Worm (Caenorhabditis elegans) whole organism, L4/young adult: ENCODE data around the gene T27E4.5.

Experiments used
- W03F9.2 ChIP-seq: fragments of 150-350 bp; optimal IDR thresholded peaks from 2 replicates; lab custom pipeline; 2014; ENCODE audit warnings: missing biosample characterization, missing genetic modification characterization
- him-1 ChIP-seq: sonication (generic microtip); optimal IDR thresholded peaks from 2 replicates; lab custom pipeline; 2016; ENCODE audit warnings: missing genotype, missing genetic modification reagents, missing genetic modification characterization, missing compliant biosample characterization

ce11 chrV:9079965-9080432, 10.4 kb upstream of the T27E4.5 start:
- TF ChIP-seq him-1 (tag; lab: Kevin White, UChicago): no peak
- TF ChIP-seq W03F9.2 (tag; lab: Kevin White, UChicago): no peak
